Worm (Caenorhabditis elegans): ENCODE measurements around the gene F16B4.6.

- TF ChIP-seq C08G9.2 (tag; optimal IDR thresholded peaks at IDR 0.05), result no peak
- no peak for TF ChIP-seq pha-4 (tag; optimal IDR thresholded peaks at IDR 0.05)
These were observed 20.8 kb downstream of the F16B4.6 start, which contains the start of gene nhr-178 for ce11 chrV:1607790-1608189.

All from whole organism, late embryonic.